Worm (Caenorhabditis elegans): ENCODE data around the gene lron-14.
"Not testable (repeated sequence)": the region's sequence is repeated elsewhere in the genome, so short reads cannot be mapped to it uniquely, and the experiment has no call there.

lron-14 gene

DNA sequence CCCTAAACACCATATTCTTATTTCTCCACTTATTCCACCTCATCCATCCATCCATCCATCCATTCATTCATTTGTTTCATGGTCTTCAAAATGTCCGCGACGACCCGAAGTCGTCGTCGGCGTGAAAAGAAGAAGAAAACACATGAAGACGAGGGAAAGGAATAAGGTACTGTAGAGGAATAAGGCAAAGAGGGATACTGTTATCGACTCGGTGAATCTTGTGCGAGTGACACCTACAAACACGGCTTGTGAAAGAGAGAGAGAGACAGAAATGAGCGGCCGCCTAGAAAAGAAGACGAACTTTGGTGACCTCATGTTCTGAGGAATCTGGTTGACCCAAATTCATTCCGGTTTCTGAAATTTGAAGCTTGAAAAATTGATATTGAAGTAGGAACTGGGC, 42.7 kb upstream of the lron-14 start:
- TF ChIP-seq fkh-4 (tag; optimal IDR thresholded peaks at IDR 0.05; ENCODE audit: borderline replicate concordance), result no peak
- TF ChIP-seq blmp-1 (tag; optimal IDR thresholded peaks at IDR 0.05), result peak; percentile 45
- peak; percentile 62 for TF ChIP-seq nhr-85 (tag)

DNA sequence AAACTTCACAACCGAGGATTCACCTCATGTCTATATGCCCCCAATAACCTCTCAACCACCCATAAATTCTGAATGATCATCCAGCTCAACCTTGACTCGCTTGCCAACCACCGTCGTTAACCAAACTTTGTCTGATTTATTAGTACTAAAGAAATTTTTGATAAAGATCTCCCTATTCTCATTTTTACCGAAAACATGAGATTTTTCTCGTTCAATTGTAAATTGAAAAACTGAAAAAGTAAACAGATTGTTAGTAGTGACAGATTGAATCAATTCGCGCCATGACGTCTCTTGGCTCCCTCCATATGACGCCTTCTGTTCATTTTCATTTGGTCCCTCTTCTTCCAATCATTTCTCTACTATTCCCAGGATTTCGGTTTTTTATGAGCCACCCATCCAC, 41.5 kb upstream of the lron-14 start:
- no peak for TF ChIP-seq snu-23 (GFP tag; optimal IDR thresholded peaks at IDR 0.05)
- no peak for TF ChIP-seq F16B12.6 (tag; optimal IDR thresholded peaks at IDR 0.05)
- TF ChIP-seq zag-1 (tag; optimal IDR thresholded peaks at IDR 0.05), result no peak
- no peak for TF ChIP-seq ceh-88 (GFP tag; IDR thresholded peaks at IDR 0.05)
- TF ChIP-seq swsn-7 (tag; optimal IDR thresholded peaks at IDR 0.05), result no peak
- no peak for TF ChIP-seq fkh-10 (GFP tag; optimal IDR thresholded peaks at IDR 0.05)
- TF ChIP-seq ztf-4 (tag; optimal IDR thresholded peaks at IDR 0.05), result no peak
- TF ChIP-seq fkh-8 (tag; optimal IDR thresholded peaks at IDR 0.05), result no peak
- no peak for TF ChIP-seq lin-14 (GFP tag; optimal IDR thresholded peaks at IDR 0.05)
- no peak for TF ChIP-seq nhr-85 (tag)
- TF ChIP-seq nhr-90 (tag; optimal IDR thresholded peaks at IDR 0.05; ENCODE audit: poor library complexity), result no peak
- no peak for TF ChIP-seq ets-5 (GFP tag; IDR thresholded peaks at IDR 0.05)
- TF ChIP-seq efl-3 (GFP tag; optimal IDR thresholded peaks at IDR 0.05), result no peak
- no peak for TF ChIP-seq nhr-71 (tag; optimal IDR thresholded peaks at IDR 0.05)
- no peak for TF ChIP-seq unc-86 (tag; optimal IDR thresholded peaks at IDR 0.05)

DNA sequence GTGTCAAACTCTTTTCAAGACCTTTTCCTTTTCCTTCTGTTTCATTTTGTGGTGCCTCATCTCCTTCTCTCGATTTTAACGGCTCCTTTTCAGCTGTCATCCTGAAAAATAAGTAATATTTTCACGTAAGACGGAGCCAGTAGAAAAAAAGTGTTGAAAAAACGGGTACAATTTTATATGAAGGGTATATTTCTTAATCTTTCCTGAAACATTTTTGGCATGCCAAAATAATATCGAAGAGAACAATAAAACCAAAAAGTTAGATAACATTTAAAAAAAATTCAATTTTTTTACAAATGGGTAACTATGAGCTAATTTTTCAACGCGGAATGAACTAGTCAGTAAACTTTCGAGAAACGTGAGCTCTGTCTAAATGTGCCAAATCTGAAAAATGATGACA, 35.2 kb upstream of the lron-14 start, which contains the start of gene aat-1:
Gene aat-1 (minus strand): TSS at position 101 of the 400 bp plus-strand sequence.
- TF ChIP-seq efl-1 (optimal IDR thresholded peaks at IDR 0.05), result no peak
- TF ChIP-seq efl-1 (GFP tag; optimal IDR thresholded peaks at IDR 0.05 in 1 of 2), result peak in 1 of 2 experiments; percentile 18
- TF ChIP-seq dpl-1 (GFP tag; optimal IDR thresholded peaks at IDR 0.05), result no peak
- no peak for TF ChIP-seq ceh-63 (GFP tag; optimal IDR thresholded peaks at IDR 0.05)
- no peak for TF ChIP-seq ztf-11 (tag; optimal IDR thresholded peaks at IDR 0.05)
- no peak for TF ChIP-seq lir-3 (tag; optimal IDR thresholded peaks at IDR 0.05; ENCODE audit: poor library complexity)

DNA sequence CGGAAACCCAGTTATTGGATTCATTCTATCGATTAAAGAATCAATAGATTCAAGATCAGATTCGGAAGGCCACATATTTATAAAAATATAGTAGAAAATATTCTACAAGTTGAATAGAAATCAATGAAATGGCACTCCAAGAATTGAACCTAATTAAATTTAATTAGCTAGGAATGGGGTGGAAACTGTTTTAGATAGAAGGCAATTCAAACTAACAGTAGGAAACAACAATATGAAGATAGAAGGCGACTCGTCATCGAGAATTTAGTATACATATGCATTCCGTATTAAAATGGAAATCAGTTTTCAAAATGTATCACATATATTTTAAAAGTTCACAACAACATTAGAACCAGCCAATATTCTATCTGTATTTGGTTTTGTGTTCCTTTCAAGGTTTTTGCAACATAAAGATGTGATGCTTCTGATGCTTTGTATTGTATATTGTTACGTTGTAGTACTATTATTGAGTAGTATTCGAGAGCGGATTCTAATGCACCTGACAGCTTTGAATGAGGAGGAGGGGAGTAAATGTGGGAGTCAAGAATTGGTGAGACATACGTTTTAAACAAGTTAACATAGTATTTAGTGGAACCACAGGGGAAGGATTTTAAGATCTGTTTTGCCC, 29.5 kb upstream of the lron-14 start, which contains the start of the genes F27C8.3 and F27C8.2:
Gene F27C8.3 (minus strand): TSS at position 101 of the 628 bp plus-strand sequence.
Gene F27C8.2 (plus strand): TSS at position 578 of the 628 bp plus-strand sequence.
- TF ChIP-seq dpl-1 (GFP tag; optimal IDR thresholded peaks at IDR 0.05); ceh-63 (GFP tag; optimal IDR thresholded peaks at IDR 0.05); nhr-28 (tag; optimal IDR thresholded peaks at IDR 0.05): not testable (repeated sequence)

DNA sequence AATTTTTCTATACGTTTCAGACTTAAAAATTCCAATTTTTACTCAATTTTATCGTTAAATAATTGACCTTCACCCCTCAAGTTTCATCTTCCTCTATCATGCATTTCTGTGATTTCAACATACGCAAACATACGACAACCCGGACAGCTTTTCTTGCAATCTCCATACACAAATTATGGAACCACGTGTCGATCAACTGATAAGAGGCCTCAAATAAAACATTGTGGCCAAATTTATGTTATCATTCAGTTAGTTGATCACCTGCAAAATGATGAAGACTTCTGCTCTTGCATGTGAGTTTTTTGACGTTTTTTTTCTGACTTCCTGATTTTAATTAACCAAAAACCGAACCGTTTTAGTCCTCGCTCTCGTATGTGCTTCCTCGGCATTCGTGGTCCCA, 27.1 kb upstream of the lron-14 start, which contains the start of gene spp-18:
Gene spp-18 (plus strand): TSS at position 257 of the 400 bp plus-strand sequence.
- TF ChIP-seq Y116A8C.19 (tag; optimal IDR thresholded peaks at IDR 0.05; ENCODE audit: borderline replicate concordance), result no peak
- no peak for TF ChIP-seq isw-1 (GFP tag; IDR thresholded peaks at IDR 0.05)
- no peak for TF ChIP-seq grh-1 (GFP tag; IDR thresholded peaks at IDR 0.05)
- peak in 1 of 2 experiments; percentile 34 for TF ChIP-seq lin-35 (GFP tag; optimal IDR thresholded peaks at IDR 0.05)
- TF ChIP-seq elt-2 (tag; optimal IDR thresholded peaks at IDR 0.05), result peak; percentile 92
- TF ChIP-seq ztf-11 (tag; optimal IDR thresholded peaks at IDR 0.05), result no peak
- no peak for TF ChIP-seq lir-3 (tag; optimal IDR thresholded peaks at IDR 0.05; ENCODE audit: poor library complexity)
- no peak for TF ChIP-seq nhr-76 (tag; optimal IDR thresholded peaks at IDR 0.05)
- no peak for TF ChIP-seq efl-1 (optimal IDR thresholded peaks at IDR 0.05)
- TF ChIP-seq efl-1 (GFP tag; optimal IDR thresholded peaks at IDR 0.05 in 1 of 2), result no peak
- peak in 1 of 2 experiments; percentile 41 for TF ChIP-seq mdl-1 (tag; optimal IDR thresholded peaks at IDR 0.05)
- no peak for TF ChIP-seq sup-37 (GFP tag; optimal IDR thresholded peaks at IDR 0.05)
- no peak for TF ChIP-seq egl-13 (tag; optimal IDR thresholded peaks at IDR 0.05)
- peak; percentile 3 for TF ChIP-seq nhr-20 (tag; optimal IDR thresholded peaks at IDR 0.05)
